Worm (Caenorhabditis elegans): Measurements from ENCODE around the gene srd-7.

ce11 chrIV:10737011-10737553, 49.5 kb downstream of the srd-7 start, which contains the start of gene grl-21:
- TF ChIP-seq cog-1 (tag; optimal IDR thresholded peaks at IDR 0.05), result no peak
- no peak for TF ChIP-seq T22C8.4 (GFP tag; IDR thresholded peaks at IDR 0.05)
- no peak for TF ChIP-seq tab-1 (GFP tag; IDR thresholded peaks at IDR 0.05)
- TF ChIP-seq ztf-29 (GFP tag; IDR thresholded peaks at IDR 0.05), result no peak
- TF ChIP-seq med-1 (GFP tag; optimal IDR thresholded peaks at IDR 0.05; ENCODE audit: insufficient read depth), result no peak
- no peak for TF ChIP-seq ztf-23 (GFP tag; IDR thresholded peaks at IDR 0.05)
- TF ChIP-seq flt-1 (GFP tag; IDR thresholded peaks at IDR 0.05), result no peak
- TF ChIP-seq klf-2 (GFP tag; conservative IDR thresholded peaks at IDR 0.05), result no peak
- TF ChIP-seq ref-1 (GFP tag; conservative IDR thresholded peaks at IDR 0.05), result no peak
